Fruit fly (Drosophila melanogaster): ENCODE results near the gene Pde6.

- TF ChIP-seq Dll (optimal IDR thresholded peaks at IDR 0.05) = no peak
- no peak for TF ChIP-seq usp (GFP tag; optimal IDR thresholded peaks at IDR 0.05)
- TF ChIP-seq EcR (GFP tag; optimal IDR thresholded peaks at IDR 0.05) = no peak
- no peak for TF ChIP-seq pan (optimal IDR thresholded peaks at IDR 0.05)
These were observed 39.9 kb upstream of the Pde6 start for dm6 chr3R:14597935-14598424.

Measured in whole organism.